Worm (Caenorhabditis elegans) whole organism, midembryonic: Measurements from ENCODE around the gene srh-7.

Source experiments
- T22C8.4 ChIP-seq: fragments of 200-800 bp; sonication (Bioruptor generic); IDR thresholded peaks from 2 replicates; pipeline ENCODE4 v1.3.6; 2022; ENCODE audit warnings: missing genetic modification characterization, missing compliant biosample characterization
- ztf-23 ChIP-seq: fragments of 200-800 bp; sonication (Bioruptor generic); IDR thresholded peaks from 2 replicates; pipeline ENCODE4 v1.3.6; 2022; ENCODE audit warnings: missing genetic modification reagents, missing genetic modification characterization, missing compliant biosample characterization
- ztf-29 ChIP-seq: fragments of 200-800 bp; sonication (Bioruptor generic); IDR thresholded peaks from 2 replicates; pipeline ENCODE4 v1.3.6; 2022; ENCODE audit warnings: missing genetic modification reagents, missing genetic modification characterization, missing compliant biosample characterization

DNA sequence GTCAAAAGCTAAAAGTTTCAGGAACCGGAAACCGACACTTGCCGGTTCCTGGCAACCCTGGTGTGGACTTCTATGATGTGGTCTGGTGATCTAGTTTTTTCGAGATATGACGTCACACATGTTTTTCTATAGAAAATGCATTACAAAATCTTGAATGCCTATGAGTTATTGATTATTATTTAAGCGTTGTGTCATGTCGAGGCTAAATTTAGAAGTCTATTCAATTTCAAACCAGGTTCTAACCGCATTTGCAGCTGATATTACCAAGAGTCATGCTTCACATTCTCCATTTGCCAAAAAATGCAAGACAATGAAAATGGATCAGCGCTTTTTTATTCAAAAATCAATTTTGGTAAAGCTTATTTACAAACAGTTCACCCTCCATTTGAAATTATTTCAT, 11.2 kb downstream of the srh-7 start, which contains the start of gene K09D9.3:
- TF ChIP-seq ztf-23 (GFP tag; lab: Robert Waterston, UW), result no peak
- TF ChIP-seq T22C8.4 (GFP tag; lab: Robert Waterston, UW), result no peak
- TF ChIP-seq ztf-29 (GFP tag; lab: Robert Waterston, UW), result no peak
